Worm (Caenorhabditis elegans) whole organism, L3 larva: ENCODE results near the gene ras-2.

Source experiments
- R02D3.7 ChIP-seq: fragments of 150-350 bp; optimal IDR thresholded peaks from 2 replicates; lab custom pipeline; 2014; ENCODE audit warnings: missing biosample characterization, missing genetic modification characterization
- ZK546.5 ChIP-seq: sonication (generic microtip); optimal IDR thresholded peaks from 2 replicates; lab custom pipeline; 2017; ENCODE audit warnings: missing biosample characterization, missing genetic modification characterization
- aly-2 ChIP-seq: fragments of 150-350 bp; optimal IDR thresholded peaks from 2 replicates; lab custom pipeline; 2014; ENCODE audit warnings: missing biosample characterization, missing genetic modification characterization
- ama-1 ChIP-seq: fragments of 150-350 bp; optimal IDR thresholded peaks from 2 replicates; lab custom pipeline; 2018
- ceh-16 ChIP-seq: sonication (generic microtip); optimal IDR thresholded peaks from 2 replicates; lab custom pipeline; 2017; ENCODE audit warnings: missing biosample characterization, missing genetic modification characterization
- ceh-28 ChIP-seq: fragments of 150-350 bp; optimal IDR thresholded peaks from 2 replicates; lab custom pipeline; 2014; ENCODE audit warnings: missing biosample characterization, missing genetic modification reagents, missing genetic modification characterization
- ceh-82 ChIP-seq: fragments of 150-350 bp; optimal IDR thresholded peaks from 2 replicates; lab custom pipeline; 2014; ENCODE audit warnings: missing biosample characterization, missing genetic modification characterization
- ceh-9 ChIP-seq: sonication (generic microtip); optimal IDR thresholded peaks from 2 replicates; lab custom pipeline; 2018; ENCODE audit warnings: missing biosample characterization, missing genetic modification characterization
- daf-12 ChIP-seq: fragments of 150-350 bp; optimal IDR thresholded peaks from 2 replicates; lab custom pipeline; 2014; ENCODE audit warnings: missing biosample characterization, missing genetic modification reagents, missing genetic modification characterization
- egl-27 ChIP-seq: sonication (generic microtip); optimal IDR thresholded peaks from 4 replicates; lab custom pipeline; 2017; ENCODE audit warnings: missing biosample characterization, missing genetic modification reagents, missing genetic modification characterization
- egl-5 ChIP-seq: fragments of 150-350 bp; optimal IDR thresholded peaks from 2 replicates; lab custom pipeline; 2017; ENCODE audit warnings: missing biosample characterization, missing genetic modification reagents, missing genetic modification characterization, inconsistent platforms
- elt-1 ChIP-seq: fragments of 150-350 bp; optimal IDR thresholded peaks from 2 replicates; lab custom pipeline; 2014; ENCODE audit warnings: missing biosample characterization, missing genetic modification characterization
- elt-2 ChIP-seq: sonication (generic microtip); optimal IDR thresholded peaks from 2 replicates; lab custom pipeline; 2016; ENCODE audit warnings: missing genetic modification reagents, mild to moderate bottlenecking, missing genetic modification characterization, missing compliant biosample characterization
- elt-3 ChIP-seq, 3 experiments: fragments of 150-350 bp in 1 of 3; sonication (generic microtip) in 2 of 3; optimal IDR thresholded peaks; 2 replicates in 2 of 3; 4 replicates in 1 of 3; lab custom pipeline; 2014 to 2017; ENCODE audit warnings: missing biosample characterization in 3 of 3, missing genetic modification characterization in 3 of 3
- eor-1 ChIP-seq, 2 experiments: fragments of 150-350 bp; optimal IDR thresholded peaks; 2 replicates each; lab custom pipeline; 2014 to 2018; ENCODE audit warnings: missing biosample characterization in 2 of 2, missing genetic modification characterization in 2 of 2
- fkh-10 ChIP-seq: sonication (generic microtip); optimal IDR thresholded peaks from 2 replicates; lab custom pipeline; 2017; ENCODE audit warnings: missing biosample characterization, missing genetic modification reagents, missing genetic modification characterization
- fkh-2 ChIP-seq: fragments of 150-350 bp; optimal IDR thresholded peaks from 2 replicates; lab custom pipeline; 2014; ENCODE audit warnings: missing biosample characterization, missing genetic modification reagents, missing genetic modification characterization
- fos-1 ChIP-seq: fragments of 150-350 bp; optimal IDR thresholded peaks from 2 replicates; lab custom pipeline; 2014; ENCODE audit warnings: missing biosample characterization, missing genetic modification characterization
- hmg-11 ChIP-seq: sonication (generic microtip); optimal IDR thresholded peaks from 2 replicates; lab custom pipeline; 2016; ENCODE audit warnings: missing genetic modification characterization, missing compliant biosample characterization
- jun-1 ChIP-seq: fragments of 150-350 bp; optimal IDR thresholded peaks from 2 replicates; lab custom pipeline; 2014; ENCODE audit warnings: missing biosample characterization, missing genetic modification reagents, missing genetic modification characterization
- lin-15B ChIP-seq: fragments of 150-350 bp; optimal IDR thresholded peaks from 2 replicates; lab custom pipeline; 2014; ENCODE audit warnings: missing biosample characterization, missing genetic modification characterization
- lin-39 ChIP-seq: fragments of 150-350 bp; optimal IDR thresholded peaks from 2 replicates; lab custom pipeline; 2018; ENCODE audit warnings: missing biosample characterization, missing genetic modification reagents, missing genetic modification characterization
- lsy-12 ChIP-seq: sonication (generic microtip); optimal IDR thresholded peaks from 2 replicates; lab custom pipeline; 2016; ENCODE audit warnings: mild to moderate bottlenecking, missing genetic modification characterization, missing compliant biosample characterization
- mdl-1 ChIP-seq: fragments of 150-350 bp; optimal IDR thresholded peaks from 2 replicates; lab custom pipeline; 2014; ENCODE audit warnings: missing biosample characterization, missing genetic modification characterization
- mml-1 ChIP-seq: fragments of 150-350 bp; sonication (generic microtip); optimal IDR thresholded peaks from 3 replicates; lab custom pipeline; 2014; ENCODE audit warnings: missing biosample characterization, missing genetic modification characterization
- nfya-1 ChIP-seq: sonication (generic microtip); optimal IDR thresholded peaks from 2 replicates; lab custom pipeline; 2017; ENCODE audit warnings: missing genetic modification characterization, mild to moderate bottlenecking, missing compliant biosample characterization, antibody characterized with exemption, moderate library complexity; ENCODE audit not compliant: insufficient read depth
- nhr-11 ChIP-seq: fragments of 150-350 bp; optimal IDR thresholded peaks from 2 replicates; lab custom pipeline; 2014; ENCODE audit warnings: missing biosample characterization, missing genetic modification characterization
- nhr-12 ChIP-seq: fragments of 150-350 bp; optimal IDR thresholded peaks from 2 replicates; lab custom pipeline; 2014; ENCODE audit warnings: missing biosample characterization, missing genetic modification characterization
- nhr-23 ChIP-seq: fragments of 150-350 bp; optimal IDR thresholded peaks from 2 replicates; lab custom pipeline; 2014; ENCODE audit warnings: missing biosample characterization, missing genetic modification reagents, missing genetic modification characterization
- nhr-237 ChIP-seq: fragments of 150-350 bp; optimal IDR thresholded peaks from 2 replicates; lab custom pipeline; 2014; ENCODE audit warnings: missing biosample characterization, missing genetic modification characterization
- nhr-25 ChIP-seq: sonication (generic microtip); optimal IDR thresholded peaks from 2 replicates; lab custom pipeline; 2017; ENCODE audit warnings: missing biosample characterization, missing genetic modification characterization
- nhr-43 ChIP-seq: sonication (generic microtip); optimal IDR thresholded peaks from 2 replicates; lab custom pipeline; 2016; ENCODE audit warnings: mild to moderate bottlenecking, missing genetic modification characterization, missing compliant biosample characterization; ENCODE audit not compliant: poor library complexity, severe bottlenecking
- nhr-76 ChIP-seq: fragments of 150-350 bp; sonication (generic microtip); optimal IDR thresholded peaks from 5 replicates; lab custom pipeline; 2014; ENCODE audit warnings: missing biosample characterization, missing genetic modification characterization
- nhr-77 ChIP-seq: fragments of 150-350 bp; optimal IDR thresholded peaks from 2 replicates; lab custom pipeline; 2014; ENCODE audit warnings: missing biosample characterization, missing genetic modification characterization
- pha-4 ChIP-seq: fragments of 150-350 bp; optimal IDR thresholded peaks from 2 replicates; lab custom pipeline; 2014; ENCODE audit warnings: missing biosample characterization, missing genetic modification reagents, missing genetic modification characterization
- pqm-1 ChIP-seq: fragments of 150-350 bp; optimal IDR thresholded peaks from 2 replicates; lab custom pipeline; 2017; ENCODE audit warnings: missing biosample characterization, missing genetic modification characterization, inconsistent platforms
- sea-2 ChIP-seq: fragments of 150-350 bp; sonication (generic microtip); optimal IDR thresholded peaks from 4 replicates; lab custom pipeline; 2014; ENCODE audit warnings: missing biosample characterization, missing genetic modification reagents, missing genetic modification characterization
- skn-1 ChIP-seq: fragments of 150-350 bp; optimal IDR thresholded peaks from 2 replicates; lab custom pipeline; 2014; ENCODE audit warnings: missing biosample characterization, missing genetic modification characterization
- snpc-4 ChIP-seq: fragments of 150-350 bp; optimal IDR thresholded peaks from 2 replicates; lab custom pipeline; 2014; ENCODE audit warnings: missing biosample characterization, missing genetic modification characterization
- tbx-2 ChIP-seq: sonication (generic microtip); optimal IDR thresholded peaks from 2 replicates; lab custom pipeline; 2016; ENCODE audit warnings: mild to moderate bottlenecking, missing genetic modification characterization, missing compliant biosample characterization
- unc-39 ChIP-seq: sonication (generic microtip); optimal IDR thresholded peaks from 4 replicates; lab custom pipeline; 2017; ENCODE audit warnings: missing biosample characterization, missing genetic modification characterization
- unc-62 ChIP-seq: fragments of 150-350 bp; sonication (generic microtip); optimal IDR thresholded peaks from 4 replicates; lab custom pipeline; 2014; ENCODE audit warnings: missing biosample characterization, missing genetic modification reagents, missing genetic modification characterization
- zag-1 ChIP-seq: fragments of 150-350 bp; optimal IDR thresholded peaks from 2 replicates; lab custom pipeline; 2014; ENCODE audit warnings: missing biosample characterization, missing genetic modification characterization
- ztf-11 ChIP-seq: fragments of 150-350 bp; optimal IDR thresholded peaks from 2 replicates; lab custom pipeline; 2014; ENCODE audit warnings: missing biosample characterization, missing genetic modification characterization
- ztf-4 ChIP-seq: fragments of 150-350 bp; optimal IDR thresholded peaks from 2 replicates; lab custom pipeline; 2014; ENCODE audit warnings: missing biosample characterization, missing genetic modification characterization

The ras-2 gene

DNA sequence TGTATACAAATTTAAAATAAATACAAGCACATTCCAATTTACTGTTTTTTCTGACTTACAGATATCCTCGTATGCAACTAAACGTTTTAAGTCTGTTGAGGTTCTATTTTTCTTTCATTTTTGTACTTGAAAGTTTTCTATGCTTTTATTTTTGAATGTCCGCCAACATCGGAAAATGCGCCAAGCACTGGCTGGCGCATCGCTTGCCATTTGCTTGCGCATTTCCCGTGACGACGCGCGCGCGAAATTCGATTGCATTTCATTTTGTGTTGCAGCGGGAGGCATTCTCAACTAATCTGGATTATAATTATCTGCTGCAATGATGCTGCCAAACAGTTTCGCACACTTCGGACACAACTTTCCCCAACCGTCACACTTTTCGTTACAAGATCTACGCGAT, 17.1 kb upstream of the ras-2 start, which contains the start of gene fbxl-2:
TSS of gene fbxl-2 (plus strand) at position 278 of the 400 bp plus-strand sequence.
- TF ChIP-seq nhr-76 (tag; lab: Kevin White, UChicago) (peak; percentile 13), jun-1 (tag; lab: Kevin White, UChicago) (peak; percentile 89), sea-2 (GFP tag; lab: Kevin White, UChicago) (no peak), nhr-25 (tag; lab: Kevin White, UChicago) (peak; percentile 99), elt-3 (tag; optimal IDR thresholded peaks at IDR 0.05; lab: Kevin White, UChicago) (peak in 2 of 3 experiments; percentile 60 to 70), lin-15B (tag; lab: Kevin White, UChicago) (peak; percentile 98), snpc-4 (tag; lab: Kevin White, UChicago) (peak; percentile 91), ztf-4 (tag; lab: Kevin White, UChicago) (peak; percentile 81), fos-1 (peak; percentile 67), ceh-9 (tag; lab: Kevin White, UChicago) (no peak), skn-1 (tag; lab: Kevin White, UChicago) (peak; percentile 60), nfya-1 (tag; lab: Kevin White, UChicago) (peak; percentile 97), pqm-1 (tag; lab: Kevin White, UChicago) (peak; percentile 47), ZK546.5 (tag; lab: Kevin White, UChicago) (peak; percentile 10), nhr-23 (tag; lab: Kevin White, UChicago) (peak; percentile 96), ztf-11 (no peak), lsy-12 (tag; lab: Kevin White, UChicago) (peak; percentile 94), mdl-1 (tag; lab: Kevin White, UChicago) (no peak), elt-1 (tag; lab: Kevin White, UChicago) (peak; percentile 65), daf-12 (tag; lab: Kevin White, UChicago) (no peak), nhr-77 (tag; lab: Kevin White, UChicago) (peak; percentile 84), egl-5 (tag; lab: Kevin White, UChicago) (peak; percentile 96), nhr-43 (peak; percentile 96), fkh-2 (tag; lab: Kevin White, UChicago) (no peak), aly-2 (tag; lab: Kevin White, UChicago) (no peak), fkh-10 (peak; percentile 47), nhr-237 (tag; lab: Kevin White, UChicago) (no peak), eor-1 (tag; optimal IDR thresholded peaks at IDR 0.05; lab: Kevin White, UChicago) (no peak), tbx-2 (tag; lab: Kevin White, UChicago) (peak; percentile 91), unc-62 (GFP tag; lab: Kevin White, UChicago) (peak; percentile 5), ama-1 (lab: Kevin White, UChicago) (peak; percentile 68), nhr-11 (tag; lab: Kevin White, UChicago) (peak; percentile 71), hmg-11 (tag; lab: Kevin White, UChicago) (peak; percentile 83), pha-4 (tag; lab: Kevin White, UChicago) (peak; percentile 98), zag-1 (tag; lab: Kevin White, UChicago) (no peak), ceh-28 (tag; lab: Kevin White, UChicago) (peak; percentile 88), lin-39 (tag; lab: Kevin White, UChicago) (peak; percentile 99), ceh-82 (tag; lab: Kevin White, UChicago) (peak; percentile 65), R02D3.7 (peak; percentile 97), elt-2 (peak; percentile 76)

DNA sequence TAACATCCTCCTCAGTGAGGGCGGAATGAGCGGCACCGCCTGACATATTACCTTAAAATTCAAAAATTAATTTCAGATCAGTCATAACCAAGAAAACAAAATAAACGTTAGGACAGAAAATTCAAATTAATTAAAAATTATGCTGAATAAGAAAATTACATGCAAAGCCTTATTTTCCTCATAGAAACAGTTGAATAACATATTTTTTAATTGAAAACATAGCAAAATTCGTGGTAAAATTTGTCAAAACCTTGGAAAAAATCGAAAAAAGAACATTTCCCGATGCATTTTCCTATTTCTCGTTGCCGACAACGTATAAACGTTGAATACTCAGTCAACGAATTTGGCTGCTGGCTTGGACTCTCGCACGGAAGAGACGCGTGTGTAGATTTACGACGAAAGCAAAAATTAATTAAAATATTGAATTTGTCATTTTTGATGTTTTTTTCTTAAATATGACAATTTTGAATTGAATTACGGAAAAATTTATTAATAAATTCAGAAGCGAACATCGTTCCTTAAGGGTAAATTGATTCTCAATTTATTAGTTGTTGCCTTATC, 14.2 kb upstream of the ras-2 start, which contains the start of the genes rps-0 and rbg-3:
TSS of gene rps-0 (minus strand) at position 51 of the 561 bp plus-strand sequence.
TSS of gene rbg-3 (plus strand) at position 424 of the 561 bp plus-strand sequence.
- TF ChIP-seq fkh-2 (tag; lab: Kevin White, UChicago) (no peak), nhr-237 (tag; lab: Kevin White, UChicago) (no peak), nhr-77 (tag; lab: Kevin White, UChicago) (peak; percentile 46), eor-1 (tag; optimal IDR thresholded peaks at IDR 0.05; lab: Kevin White, UChicago) (no peak), nhr-76 (tag; lab: Kevin White, UChicago) (no peak), nfya-1 (tag; lab: Kevin White, UChicago) (peak; percentile 96), ZK546.5 (tag; lab: Kevin White, UChicago) (peak; percentile 29), daf-12 (tag; lab: Kevin White, UChicago) (no peak), egl-27 (tag; lab: Kevin White, UChicago) (peak; percentile 51), ama-1 (lab: Kevin White, UChicago) (peak; percentile 41), ceh-28 (tag; lab: Kevin White, UChicago) (peak; percentile 81), elt-3 (tag; optimal IDR thresholded peaks at IDR 0.05; lab: Kevin White, UChicago) (peak in 1 of 3 experiments; percentile 23), snpc-4 (tag; lab: Kevin White, UChicago) (peak; percentile 84), skn-1 (tag; lab: Kevin White, UChicago) (peak; percentile 62), unc-62 (GFP tag; lab: Kevin White, UChicago) (peak; percentile 53), mdl-1 (tag; lab: Kevin White, UChicago) (no peak), egl-5 (tag; lab: Kevin White, UChicago) (peak; percentile 85), ceh-16 (tag; lab: Kevin White, UChicago) (no peak), elt-1 (tag; lab: Kevin White, UChicago) (peak; percentile 27), mml-1 (no peak), ztf-11 (no peak), lin-15B (tag; lab: Kevin White, UChicago) (peak; percentile 97), fos-1 (no peak), R02D3.7 (peak; percentile 99), nhr-12 (tag; lab: Kevin White, UChicago) (no peak), ceh-82 (tag; lab: Kevin White, UChicago) (no peak), sea-2 (GFP tag; lab: Kevin White, UChicago) (no peak), ceh-9 (tag; lab: Kevin White, UChicago) (no peak), nhr-11 (tag; lab: Kevin White, UChicago) (peak; percentile 64), nhr-43 (peak; percentile 82), jun-1 (tag; lab: Kevin White, UChicago) (peak; percentile 86), tbx-2 (tag; lab: Kevin White, UChicago) (peak; percentile 66), nhr-25 (tag; lab: Kevin White, UChicago) (peak; percentile 92), hmg-11 (tag; lab: Kevin White, UChicago) (peak; percentile 75), unc-39 (tag; lab: Kevin White, UChicago) (no peak), lin-39 (tag; lab: Kevin White, UChicago) (peak; percentile 93), zag-1 (tag; lab: Kevin White, UChicago) (peak; percentile 13)
